Fruit fly (Drosophila melanogaster): ENCODE measurements around the gene CG1792.

- TF ChIP-seq CG10654 (GFP tag; optimal IDR thresholded peaks at IDR 0.05) = no peak
- TF ChIP-seq Sox100B (GFP tag; optimal IDR thresholded peaks at IDR 0.05) = no peak
- no peak for TF ChIP-seq CG3847 (GFP tag; IDR thresholded peaks at IDR 0.05)
- no peak for TF ChIP-seq CG17385 (GFP tag; optimal IDR thresholded peaks at IDR 0.05)
- no peak for TF ChIP-seq unc-4 (GFP tag; IDR thresholded peaks at IDR 0.05; ENCODE audit: partially characterized antibody)
- no peak for TF ChIP-seq Atf6 (GFP tag; IDR thresholded peaks at IDR 0.05)
- no peak for TF ChIP-seq CG14050 (GFP tag; IDR thresholded peaks at IDR 0.05)
- TF ChIP-seq HmgD (GFP tag; optimal IDR thresholded peaks at IDR 0.05) = no peak
- TF ChIP-seq odd (GFP tag; optimal IDR thresholded peaks at IDR 0.05) = no peak
- no peak for TF ChIP-seq nmo (GFP tag; optimal IDR thresholded peaks at IDR 0.05)
- no peak for TF ChIP-seq inv (GFP tag; IDR thresholded peaks at IDR 0.05; ENCODE audit: partially characterized antibody)
- TF ChIP-seq gcm (GFP tag; optimal IDR thresholded peaks at IDR 0.05) = no peak
- TF ChIP-seq CG31365 (tag; optimal IDR thresholded peaks at IDR 0.05) = no peak
These were observed 10.1 kb downstream of the CG1792 start for dm6 chr3R:31626237-31626636.

Data from whole organism, embryonic.